Worm (Caenorhabditis elegans) whole organism, L2 larva: ENCODE data around the gene pho-8.

Experiments used
- C34F6.9 ChIP-seq: fragments of 150-350 bp; optimal IDR thresholded peaks from 2 replicates; lab custom pipeline; 2014; ENCODE audit warnings: missing biosample characterization, missing genetic modification characterization
- F13H6.1 ChIP-seq: sonication (generic microtip); optimal IDR thresholded peaks from 2 replicates; lab custom pipeline; 2016; ENCODE audit warnings: missing genetic modification characterization, missing compliant biosample characterization
- R02D3.7 ChIP-seq: fragments of 150-350 bp; optimal IDR thresholded peaks from 2 replicates; lab custom pipeline; 2014; ENCODE audit warnings: missing biosample characterization, missing genetic modification characterization
- Y55F3AM.14 ChIP-seq: fragments of 200-800 bp; sonication (Bioruptor generic); optimal IDR thresholded peaks from 2 replicates; lab custom pipeline; 2018; ENCODE audit warnings: mild to moderate bottlenecking, missing genetic modification characterization, missing compliant biosample characterization
- ZK546.5 ChIP-seq: sonication (generic microtip); optimal IDR thresholded peaks from 2 replicates; lab custom pipeline; 2017; ENCODE audit warnings: missing biosample characterization, missing genetic modification characterization
- alr-1 ChIP-seq: fragments of 150-350 bp; optimal IDR thresholded peaks from 2 replicates; lab custom pipeline; 2014; ENCODE audit warnings: missing biosample characterization, missing genetic modification characterization
- aly-2 ChIP-seq: fragments of 150-350 bp; optimal IDR thresholded peaks from 2 replicates; lab custom pipeline; 2014; ENCODE audit warnings: missing biosample characterization, missing genetic modification characterization
- ama-1 ChIP-seq: fragments of 150-350 bp; optimal IDR thresholded peaks from 2 replicates; lab custom pipeline; 2018; ENCODE audit warnings: inconsistent platforms
- blmp-1 ChIP-seq: sonication (generic microtip); optimal IDR thresholded peaks from 2 replicates; lab custom pipeline; 2017; ENCODE audit warnings: missing genetic modification characterization, mild to moderate bottlenecking, missing compliant biosample characterization, antibody characterized with exemption, moderate library complexity; ENCODE audit not compliant: insufficient read depth
- ceh-16 ChIP-seq: fragments of 150-350 bp; optimal IDR thresholded peaks from 2 replicates; lab custom pipeline; 2014; ENCODE audit warnings: missing biosample characterization, missing genetic modification characterization
- crh-2 ChIP-seq: sonication (generic microtip); optimal IDR thresholded peaks from 2 replicates; lab custom pipeline; 2017; ENCODE audit warnings: missing biosample characterization, missing genetic modification characterization
- dmd-4 ChIP-seq: sonication (generic microtip); optimal IDR thresholded peaks from 2 replicates; lab custom pipeline; 2017; ENCODE audit warnings: missing biosample characterization, missing genetic modification characterization
- egl-27 ChIP-seq: sonication (generic microtip); optimal IDR thresholded peaks from 3 replicates; lab custom pipeline; 2017; ENCODE audit warnings: missing biosample characterization, missing genetic modification reagents, missing genetic modification characterization
- elt-1 ChIP-seq: fragments of 150-350 bp; optimal IDR thresholded peaks from 2 replicates; lab custom pipeline; 2014; ENCODE audit warnings: missing biosample characterization, missing genetic modification characterization
- elt-3 ChIP-seq: sonication (generic microtip); optimal IDR thresholded peaks from 2 replicates; lab custom pipeline; 2017; ENCODE audit warnings: missing biosample characterization, missing genetic modification characterization
- fos-1 ChIP-seq: fragments of 150-350 bp; optimal IDR thresholded peaks from 2 replicates; lab custom pipeline; 2014; ENCODE audit warnings: missing biosample characterization, missing genetic modification characterization
- gmeb-1 ChIP-seq: fragments of 150-350 bp; optimal IDR thresholded peaks from 2 replicates; lab custom pipeline; 2014; ENCODE audit warnings: missing biosample characterization, missing genetic modification characterization
- lin-13 ChIP-seq: fragments of 150-350 bp; optimal IDR thresholded peaks from 2 replicates; lab custom pipeline; 2014; ENCODE audit warnings: missing biosample characterization, missing genetic modification reagents, missing genetic modification characterization
- lsy-2 ChIP-seq, 2 experiments: fragments of 150-350 bp in 1 of 2; sonication (generic microtip) in 1 of 2; optimal IDR thresholded peaks; 2 replicates each; lab custom pipeline; 2014 to 2017; ENCODE audit warnings: missing biosample characterization in 2 of 2, missing genetic modification characterization in 2 of 2
- mab-5 ChIP-seq: fragments of 150-350 bp; optimal IDR thresholded peaks from 2 replicates; lab custom pipeline; 2014; ENCODE audit warnings: missing biosample characterization, missing genetic modification characterization
- mdl-1 ChIP-seq, 2 experiments: fragments of 150-350 bp in 1 of 2; sonication (generic microtip) in 1 of 2; optimal IDR thresholded peaks; 2 replicates each; lab custom pipeline; 2017; ENCODE audit warnings: missing biosample characterization in 2 of 2, missing genetic modification characterization in 2 of 2
- nhr-10 ChIP-seq: sonication (generic microtip); optimal IDR thresholded peaks from 2 replicates; lab custom pipeline; 2017; ENCODE audit warnings: missing biosample characterization, missing genetic modification characterization
- nhr-12 ChIP-seq: fragments of 150-350 bp; optimal IDR thresholded peaks from 2 replicates; lab custom pipeline; 2014; ENCODE audit warnings: missing biosample characterization, missing genetic modification characterization
- nhr-21 ChIP-seq: fragments of 150-350 bp; optimal IDR thresholded peaks from 2 replicates; lab custom pipeline; 2014; ENCODE audit warnings: missing biosample characterization, missing genetic modification characterization
- nhr-23 ChIP-seq: fragments of 150-350 bp; optimal IDR thresholded peaks from 2 replicates; lab custom pipeline; 2014; ENCODE audit warnings: missing biosample characterization, missing genetic modification reagents, missing genetic modification characterization
- nhr-237 ChIP-seq: fragments of 150-350 bp; optimal IDR thresholded peaks from 2 replicates; lab custom pipeline; 2014; ENCODE audit warnings: missing biosample characterization, missing genetic modification characterization
- nhr-25 ChIP-seq: fragments of 150-350 bp; sonication (generic microtip); optimal IDR thresholded peaks from 3 replicates; lab custom pipeline; 2014; ENCODE audit warnings: missing biosample characterization, missing genetic modification characterization
- nhr-6 ChIP-seq: fragments of 150-350 bp; optimal IDR thresholded peaks from 2 replicates; lab custom pipeline; 2014; ENCODE audit warnings: missing biosample characterization, missing genetic modification characterization
- peb-1 ChIP-seq: fragments of 150-350 bp; optimal IDR thresholded peaks from 2 replicates; lab custom pipeline; 2014; ENCODE audit warnings: missing biosample characterization, missing genetic modification characterization
- sem-4 ChIP-seq: fragments of 150-350 bp; optimal IDR thresholded peaks from 2 replicates; lab custom pipeline; 2014; ENCODE audit warnings: missing biosample characterization, missing genetic modification reagents, missing genetic modification characterization
- sma-3 ChIP-seq: sonication (generic microtip); optimal IDR thresholded peaks from 2 replicates; lab custom pipeline; 2016; ENCODE audit warnings: missing genetic modification reagents, missing genetic modification characterization, missing compliant biosample characterization
- unc-39 ChIP-seq: fragments of 150-350 bp; optimal IDR thresholded peaks from 2 replicates; lab custom pipeline; 2014; ENCODE audit warnings: missing biosample characterization, missing genetic modification characterization
- unc-55 ChIP-seq: fragments of 150-350 bp; sonication (generic microtip); optimal IDR thresholded peaks from 3 replicates; lab custom pipeline; 2014; ENCODE audit warnings: missing biosample characterization, missing genetic modification reagents, missing genetic modification characterization
- ztf-1 ChIP-seq: fragments of 200-800 bp; sonication (Bioruptor generic); conservative IDR thresholded peaks from 2 replicates; pipeline ENCODE4 v1.3.6; 2022; ENCODE audit warnings: missing genetic modification characterization, missing compliant biosample characterization
- ztf-11 ChIP-seq: sonication (generic microtip); optimal IDR thresholded peaks from 2 replicates; lab custom pipeline; 2017; ENCODE audit warnings: missing biosample characterization, missing genetic modification characterization
- ztf-4 ChIP-seq: fragments of 150-350 bp; optimal IDR thresholded peaks from 2 replicates; lab custom pipeline; 2014; ENCODE audit warnings: missing biosample characterization, missing genetic modification characterization

Gene pho-8

DNA sequence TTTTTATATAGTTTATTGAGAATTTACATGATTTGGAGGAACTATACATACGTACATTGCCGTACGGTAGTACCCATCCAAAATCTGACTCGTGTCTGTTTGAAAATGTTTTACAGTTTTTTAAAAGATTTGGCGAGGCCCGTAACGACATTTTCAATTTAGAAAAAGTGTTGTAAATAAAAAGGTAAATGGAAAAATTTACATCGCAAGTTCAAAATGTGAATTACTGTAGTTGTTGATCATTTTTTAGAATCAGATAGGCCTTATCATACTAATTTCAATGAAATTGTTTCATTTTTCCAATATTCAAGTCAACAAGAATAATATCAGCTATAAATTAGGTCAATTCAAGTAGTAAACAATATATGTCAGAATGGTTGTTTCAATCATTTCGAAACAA lies 29.4 kb downstream of the pho-8 start, which contains the start of gene R13H4.6:
Gene R13H4.6 (plus strand): TSS at position 301 of the 400 bp plus-strand sequence.
- TF ChIP-seq elt-1 (no peak), peb-1 (no peak), nhr-10 (tag; lab: Kevin White, UChicago) (no peak), ztf-11 (tag; lab: Kevin White, UChicago) (no peak), C34F6.9 (no peak), nhr-12 (tag; lab: Kevin White, UChicago) (no peak), egl-27 (tag; lab: Kevin White, UChicago) (no peak), nhr-23 (no peak), ama-1 (lab: Kevin White, UChicago) (no peak), unc-39 (tag; lab: Kevin White, UChicago) (no peak), unc-55 (GFP tag; lab: Kevin White, UChicago) (no peak), blmp-1 (tag; lab: Kevin White, UChicago) (no peak), fos-1 (tag; lab: Kevin White, UChicago) (no peak), ztf-1 (GFP tag; lab: Robert Waterston, UW) (no peak), ztf-4 (no peak)

DNA sequence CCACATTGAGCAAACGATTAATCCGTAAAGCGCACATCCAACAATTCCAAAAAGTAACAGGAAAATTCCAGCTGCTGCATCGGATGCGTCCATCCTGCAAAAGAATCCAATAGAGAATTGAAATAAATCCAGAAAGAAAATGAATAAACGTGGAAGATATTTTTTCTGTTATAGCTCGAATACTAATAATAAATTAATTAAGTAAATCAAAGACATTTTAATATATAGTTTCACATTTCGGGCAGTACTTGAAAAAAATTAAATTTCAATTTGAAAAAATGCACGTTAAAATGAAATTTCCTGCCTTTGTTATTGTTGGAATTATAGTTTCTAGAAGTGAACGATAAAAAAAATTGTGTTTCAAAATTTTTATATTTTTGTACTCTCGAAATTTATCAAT lies 34.7 kb downstream of the pho-8 start, which contains the start of gene R13H4.7:
Gene R13H4.7 (minus strand): TSS at position 101 of the 400 bp plus-strand sequence.
- no peak for TF ChIP-seq nhr-21 (tag; lab: Kevin White, UChicago)
- TF ChIP-seq ztf-1 (GFP tag; lab: Robert Waterston, UW): no peak
- TF ChIP-seq C34F6.9: no peak
- TF ChIP-seq gmeb-1 (tag; lab: Kevin White, UChicago): no peak
- TF ChIP-seq sma-3: no peak
- no peak for TF ChIP-seq nhr-237 (tag; lab: Kevin White, UChicago)
- no peak for TF ChIP-seq alr-1
- TF ChIP-seq crh-2 (tag; lab: Kevin White, UChicago): no peak
- no peak for TF ChIP-seq mab-5 (tag; lab: Kevin White, UChicago)
- no peak for TF ChIP-seq lsy-2 (tag; optimal IDR thresholded peaks at IDR 0.05; lab: Kevin White, UChicago)
- TF ChIP-seq, all 48 proteins: peak for 0

- no peak for TF ChIP-seq nhr-21 (tag; lab: Kevin White, UChicago)
- TF ChIP-seq lin-13 (GFP tag; lab: Kevin White, UChicago): no peak
- TF ChIP-seq fos-1 (tag; lab: Kevin White, UChicago): no peak
- no peak for TF ChIP-seq nhr-25 (tag; lab: Kevin White, UChicago)
- no peak for TF ChIP-seq ztf-1 (GFP tag; lab: Robert Waterston, UW)
- TF ChIP-seq F13H6.1: no peak
- TF ChIP-seq lsy-2 (tag; optimal IDR thresholded peaks at IDR 0.05; lab: Kevin White, UChicago): no peak
- no peak for TF ChIP-seq ZK546.5 (tag; lab: Kevin White, UChicago)
- TF ChIP-seq aly-2 (tag; lab: Kevin White, UChicago): no peak
- TF ChIP-seq unc-39 (tag; lab: Kevin White, UChicago): no peak
- no peak for TF ChIP-seq ceh-16 (tag; lab: Kevin White, UChicago)
- no peak for TF ChIP-seq nhr-23
- TF ChIP-seq alr-1: no peak
- no peak for TF ChIP-seq nhr-6 (tag; lab: Kevin White, UChicago)
Measured at ce11 chrV:11875060-11875459, 41.6 kb downstream of the pho-8 start, which contains the start of gene sulp-4. sulp-4 (plus strand) TSS chrV:11875360.

- TF ChIP-seq fos-1 (tag; lab: Kevin White, UChicago) (no peak), nhr-10 (tag; lab: Kevin White, UChicago) (no peak), nhr-21 (tag; lab: Kevin White, UChicago) (no peak), unc-39 (tag; lab: Kevin White, UChicago) (no peak), blmp-1 (tag; lab: Kevin White, UChicago) (no peak), R02D3.7 (no peak), dmd-4 (tag; lab: Kevin White, UChicago) (no peak), mdl-1 (tag; optimal IDR thresholded peaks at IDR 0.05; lab: Kevin White, UChicago) (no peak), nhr-23 (no peak), ztf-1 (GFP tag; lab: Robert Waterston, UW) (no peak), Y55F3AM.14 (GFP tag; lab: Kevin White, UChicago) (no peak), lsy-2 (tag; optimal IDR thresholded peaks at IDR 0.05; lab: Kevin White, UChicago) (no peak)
Measured at ce11 chrV:11876657-11877056, 43.2 kb downstream of the pho-8 start.

DNA sequence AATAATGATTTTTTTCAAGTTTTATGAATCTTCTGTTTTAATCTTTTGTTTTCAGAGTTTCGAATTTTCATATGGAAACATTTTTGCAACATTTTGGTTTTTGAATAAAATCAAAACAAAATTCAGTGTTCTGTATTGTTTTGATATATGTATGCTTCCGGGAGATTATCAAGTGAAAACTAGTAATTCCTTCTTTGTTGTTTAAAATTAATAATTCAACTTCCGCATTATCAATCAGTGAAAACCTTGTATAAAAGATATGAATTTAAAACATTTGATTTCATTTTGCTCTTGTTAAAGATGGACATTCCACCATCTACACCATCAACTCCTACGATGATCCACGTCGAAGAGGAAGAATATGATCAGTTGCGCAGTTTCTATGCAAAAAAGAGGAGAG lies 46.3 kb downstream of the pho-8 start, which contains the start of gene sulp-5:
Gene sulp-5 (plus strand): TSS at position 301 of the 400 bp plus-strand sequence.
- TF ChIP-seq sem-4 (tag; lab: Kevin White, UChicago) (no peak), nhr-21 (tag; lab: Kevin White, UChicago) (no peak), nhr-6 (tag; lab: Kevin White, UChicago) (no peak), elt-3 (tag; lab: Kevin White, UChicago) (no peak), R02D3.7 (no peak), blmp-1 (tag; lab: Kevin White, UChicago) (no peak)
